Worm (Caenorhabditis elegans) whole organism, L2 larva: ENCODE measurements around the gene daf-28.

ENCODE experiments used
- aly-2 ChIP-seq: fragments of 150-350 bp; optimal IDR thresholded peaks from 2 replicates; lab custom pipeline; 2014; ENCODE audit warnings: missing biosample characterization, missing genetic modification characterization
- ama-1 ChIP-seq: fragments of 150-350 bp; optimal IDR thresholded peaks from 2 replicates; lab custom pipeline; 2018; ENCODE audit warnings: inconsistent platforms
- blmp-1 ChIP-seq: sonication (generic microtip); optimal IDR thresholded peaks from 2 replicates; lab custom pipeline; 2017; ENCODE audit warnings: missing genetic modification characterization, mild to moderate bottlenecking, missing compliant biosample characterization, antibody characterized with exemption, moderate library complexity; ENCODE audit not compliant: insufficient read depth
- egl-27 ChIP-seq: sonication (generic microtip); optimal IDR thresholded peaks from 3 replicates; lab custom pipeline; 2017; ENCODE audit warnings: missing biosample characterization, missing genetic modification reagents, missing genetic modification characterization
- elt-1 ChIP-seq: fragments of 150-350 bp; optimal IDR thresholded peaks from 2 replicates; lab custom pipeline; 2014; ENCODE audit warnings: missing biosample characterization, missing genetic modification characterization
- elt-3 ChIP-seq: sonication (generic microtip); optimal IDR thresholded peaks from 2 replicates; lab custom pipeline; 2017; ENCODE audit warnings: missing biosample characterization, missing genetic modification characterization
- fos-1 ChIP-seq: fragments of 150-350 bp; optimal IDR thresholded peaks from 2 replicates; lab custom pipeline; 2014; ENCODE audit warnings: missing biosample characterization, missing genetic modification characterization
- nhr-11 ChIP-seq: fragments of 150-350 bp; optimal IDR thresholded peaks from 2 replicates; lab custom pipeline; 2014; ENCODE audit warnings: missing biosample characterization, missing genetic modification characterization
- sem-4 ChIP-seq: fragments of 150-350 bp; optimal IDR thresholded peaks from 2 replicates; lab custom pipeline; 2014; ENCODE audit warnings: missing biosample characterization, missing genetic modification reagents, missing genetic modification characterization
- skn-1 ChIP-seq: sonication (generic microtip); optimal IDR thresholded peaks from 2 replicates; lab custom pipeline; 2017; ENCODE audit warnings: missing biosample characterization, missing genetic modification characterization
- snpc-4 ChIP-seq: fragments of 150-350 bp; optimal IDR thresholded peaks from 2 replicates; lab custom pipeline; 2014; ENCODE audit warnings: missing biosample characterization, missing genetic modification characterization

- TF ChIP-seq elt-3 (tag; lab: Kevin White, UChicago) (no peak), aly-2 (tag; lab: Kevin White, UChicago) (no peak), elt-1 (no peak), skn-1 (tag; lab: Kevin White, UChicago) (no peak), ama-1 (lab: Kevin White, UChicago) (no peak), fos-1 (tag; lab: Kevin White, UChicago) (no peak), nhr-11 (tag; lab: Kevin White, UChicago) (no peak), egl-27 (no peak), sem-4 (tag; lab: Kevin White, UChicago) (no peak), snpc-4 (tag; lab: Kevin White, UChicago) (no peak), blmp-1 (tag; lab: Kevin White, UChicago) (no peak)
Observed at ce11 chrV:19771660-19772059, 43.3 kb upstream of the daf-28 start, which contains the start of gene M162.15.
